Fruit fly (Drosophila melanogaster) whole organism, embryonic: ENCODE results near the gene Fbxl4.

Experiments used
- CG1024 ChIP-seq: fragments of 200-800 bp; sonication (Bioruptor generic); IDR thresholded peaks from 2 replicates; pipeline ENCODE4 v1.3.6; 2022; ENCODE audit warnings: missing biosample characterization, missing genetic modification characterization
- CG10366 ChIP-seq: fragments of 200-800 bp; sonication (Bioruptor generic); IDR thresholded peaks from 2 replicates; pipeline ENCODE4 v1.3.6; 2022; ENCODE audit warnings: missing biosample characterization, missing genetic modification characterization
- CG10979 ChIP-seq: fragments of 200-800 bp; sonication (Bioruptor generic); optimal IDR thresholded peaks from 2 replicates; lab custom pipeline; 2018; ENCODE audit warnings: missing biosample characterization, mild to moderate bottlenecking, missing genetic modification characterization, moderate library complexity
- CG13775 ChIP-seq: fragments of 200-800 bp; sonication (Bioruptor generic); optimal IDR thresholded peaks from 3 replicates; lab custom pipeline; 2017; ENCODE audit warnings: missing biosample characterization, mild to moderate bottlenecking, missing genetic modification characterization
- CG16813 ChIP-seq: fragments of 200-800 bp; sonication (Bioruptor generic); IDR thresholded peaks from 3 replicates; pipeline ENCODE4 v1.3.6; 2022; ENCODE audit warnings: missing biosample characterization, missing genetic modification characterization; ENCODE audit not compliant: partially characterized antibody
- CG17829 ChIP-seq: fragments of 200-800 bp; optimal IDR thresholded peaks from 2 replicates; lab custom pipeline; 2019; ENCODE audit warnings: missing biosample characterization, mild to moderate bottlenecking, missing genetic modification characterization, moderate library complexity
- CG18262 ChIP-seq: fragments of 200-800 bp; optimal IDR thresholded peaks from 3 replicates; lab custom pipeline; 2019; ENCODE audit warnings: missing biosample characterization, mild to moderate bottlenecking, missing genetic modification characterization, moderate library complexity
- CG2202 ChIP-seq: fragments of 200-800 bp; sonication (Bioruptor generic); optimal IDR thresholded peaks from 2 replicates; lab custom pipeline; 2018; ENCODE audit warnings: missing biosample characterization, mild to moderate bottlenecking, missing genetic modification characterization
- CG2712 ChIP-seq: fragments of 200-800 bp; optimal IDR thresholded peaks from 3 replicates; lab custom pipeline; 2019; ENCODE audit warnings: missing biosample characterization, mild to moderate bottlenecking, missing genetic modification characterization, moderate library complexity
- CG33557 ChIP-seq: fragments of 200-800 bp; sonication (Bioruptor generic); optimal IDR thresholded peaks from 2 replicates; lab custom pipeline; 2019; ENCODE audit warnings: missing biosample characterization, mild to moderate bottlenecking, missing genetic modification characterization, moderate library complexity
- CG4360 ChIP-seq: fragments of 200-800 bp; sonication (Bioruptor generic); IDR thresholded peaks from 2 replicates; pipeline ENCODE4 v1.3.6; 2022; ENCODE audit warnings: missing biosample characterization, missing genetic modification characterization
- CG4424 ChIP-seq: fragments of 200-800 bp; sonication (Bioruptor generic); optimal IDR thresholded peaks from 3 replicates; lab custom pipeline; 2016; ENCODE audit warnings: missing biosample characterization, missing genetic modification characterization
- CG4617 ChIP-seq: fragments of 200-800 bp; sonication (Bioruptor generic); optimal IDR thresholded peaks from 3 replicates; lab custom pipeline; 2016; ENCODE audit warnings: missing biosample characterization, missing genetic modification characterization, borderline replicate concordance
- CG7987 ChIP-seq: fragments of 200-800 bp; sonication (Bioruptor generic); optimal IDR thresholded peaks from 2 replicates; lab custom pipeline; 2018; ENCODE audit warnings: missing biosample characterization, mild to moderate bottlenecking, missing genetic modification characterization, moderate library complexity
- CG9437 ChIP-seq: fragments of 200-800 bp; sonication (Bioruptor generic); optimal IDR thresholded peaks from 2 replicates; lab custom pipeline; 2018; ENCODE audit warnings: missing biosample characterization, mild to moderate bottlenecking, missing genetic modification characterization
- CG9797 ChIP-seq: fragments of 200-800 bp; sonication (Bioruptor generic); optimal IDR thresholded peaks from 3 replicates; lab custom pipeline; 2018; ENCODE audit warnings: missing biosample characterization, mild to moderate bottlenecking, missing genetic modification characterization
- CG9817 ChIP-seq: fragments of 200-800 bp; sonication (Bioruptor generic); optimal IDR thresholded peaks from 2 replicates; lab custom pipeline; 2018; ENCODE audit warnings: missing biosample characterization, mild to moderate bottlenecking, missing genetic modification characterization, moderate library complexity
- CG9932 ChIP-seq: fragments of 200-800 bp; sonication (Bioruptor generic); IDR thresholded peaks from 2 replicates; pipeline ENCODE4 v1.3.6; 2022; ENCODE audit warnings: missing biosample characterization, missing genetic modification characterization
- Camta ChIP-seq: fragments of 200-800 bp; sonication (Bioruptor generic); optimal IDR thresholded peaks from 2 replicates; lab custom pipeline; 2016; ENCODE audit warnings: missing biosample characterization, missing genetic modification characterization
- Dad ChIP-seq: fragments of 200-800 bp; sonication (Bioruptor generic); optimal IDR thresholded peaks from 3 replicates; lab custom pipeline; 2016; ENCODE audit warnings: missing biosample characterization, missing genetic modification characterization
- Deaf1 ChIP-seq: fragments of 200-800 bp; optimal IDR thresholded peaks from 3 replicates; lab custom pipeline; 2019; ENCODE audit warnings: missing biosample characterization, mild to moderate bottlenecking, missing genetic modification characterization, moderate library complexity
- Dll ChIP-seq: fragments of 200-800 bp; sonication (Bioruptor generic); IDR thresholded peaks from 4 replicates; pipeline ENCODE4 v1.3.6; 2022; ENCODE audit warnings: missing biosample characterization, missing genetic modification characterization; ENCODE audit not compliant: partially characterized antibody
- Dp ChIP-seq: fragments of 200-800 bp; sonication (Bioruptor generic); optimal IDR thresholded peaks from 2 replicates; lab custom pipeline; 2018; ENCODE audit warnings: missing biosample characterization, mild to moderate bottlenecking, missing genetic modification characterization, moderate library complexity
- HHEX ChIP-seq: fragments of 200-800 bp; sonication (Bioruptor generic); optimal IDR thresholded peaks from 3 replicates; lab custom pipeline; 2017; ENCODE audit warnings: missing biosample characterization, mild to moderate bottlenecking, missing genetic modification characterization, missing genetic modification reagents
- HLH4C ChIP-seq: fragments of 200-800 bp; sonication (Bioruptor generic); IDR thresholded peaks from 3 replicates; pipeline ENCODE4 v1.3.6; 2022; ENCODE audit warnings: missing biosample characterization, missing genetic modification characterization; ENCODE audit not compliant: partially characterized antibody
- Lim3 ChIP-seq: fragments of 200-800 bp; sonication (Bioruptor generic); IDR thresholded peaks from 2 replicates; pipeline ENCODE4 v1.3.6; 2022; ENCODE audit warnings: missing biosample characterization, missing genetic modification characterization
- MESR4 ChIP-seq: fragments of 200-800 bp; sonication (Bioruptor generic); optimal IDR thresholded peaks from 2 replicates; lab custom pipeline; 2018; ENCODE audit warnings: missing biosample characterization, mild to moderate bottlenecking, missing genetic modification characterization, moderate library complexity
- Med ChIP-seq: fragments of 200-800 bp; sonication (Bioruptor generic); peaks from one replicate; lab custom pipeline; 2016; ENCODE audit warnings: missing biosample characterization, missing genetic modification characterization, mild to moderate bottlenecking, inconsistent platforms, moderate library complexity
- NK7.1 ChIP-seq: fragments of 200-800 bp; sonication (Bioruptor generic); optimal IDR thresholded peaks from 3 replicates; lab custom pipeline; 2016; ENCODE audit warnings: missing biosample characterization, missing genetic modification characterization
- Neu2 ChIP-seq: fragments of 200-800 bp; sonication (Bioruptor generic); optimal IDR thresholded peaks from 3 replicates; lab custom pipeline; 2016; ENCODE audit warnings: missing biosample characterization, missing genetic modification characterization, borderline replicate concordance
- Oli ChIP-seq: fragments of 200-800 bp; sonication (Bioruptor generic); optimal IDR thresholded peaks from 2 replicates; lab custom pipeline; 2018; ENCODE audit warnings: missing biosample characterization, mild to moderate bottlenecking, missing genetic modification characterization, moderate library complexity
- Ptx1 ChIP-seq: fragments of 200-800 bp; sonication (Bioruptor generic); IDR thresholded peaks from 2 replicates; pipeline ENCODE4 v1.3.6; 2022; ENCODE audit warnings: missing biosample characterization, missing genetic modification characterization
- Spps ChIP-seq: fragments of 200-800 bp; sonication (Bioruptor generic); optimal IDR thresholded peaks from 2 replicates; lab custom pipeline; 2018; ENCODE audit warnings: missing biosample characterization, mild to moderate bottlenecking, missing genetic modification characterization
- Vsx1 ChIP-seq: fragments of 200-800 bp; sonication (Bioruptor generic); optimal IDR thresholded peaks from 2 replicates; lab custom pipeline; 2017; ENCODE audit warnings: missing biosample characterization, mild to moderate bottlenecking, missing genetic modification characterization, missing genetic modification reagents
- bcd ChIP-seq: fragments of 200-800 bp; sonication (Bioruptor generic); optimal IDR thresholded peaks from 2 replicates; lab custom pipeline; 2017; ENCODE audit warnings: missing biosample characterization, mild to moderate bottlenecking, missing genetic modification characterization
- crol ChIP-seq: fragments of 200-800 bp; sonication (Bioruptor generic); IDR thresholded peaks from 2 replicates; pipeline ENCODE4 v1.3.6; 2022; ENCODE audit warnings: missing biosample characterization, missing genetic modification characterization
- dmrt11E ChIP-seq: fragments of 200-800 bp; sonication (Bioruptor generic); optimal IDR thresholded peaks from 3 replicates; lab custom pipeline; 2018; ENCODE audit warnings: missing biosample characterization, mild to moderate bottlenecking, missing genetic modification characterization, moderate library complexity
- dpn ChIP-seq, 2 experiments: fragments of 200-800 bp; sonication (Bioruptor generic); optimal IDR thresholded peaks; 3 replicates each; lab custom pipeline; 2016; ENCODE audit warnings: missing biosample characterization in 2 of 2, missing genetic modification characterization in 2 of 2
- eyg ChIP-seq: fragments of 200-800 bp; sonication (Bioruptor generic); optimal IDR thresholded peaks from 3 replicates; lab custom pipeline; 2016; ENCODE audit warnings: missing biosample characterization, missing genetic modification characterization
- fd102C ChIP-seq: fragments of 200-800 bp; sonication (Bioruptor generic); optimal IDR thresholded peaks from 2 replicates; lab custom pipeline; 2018; ENCODE audit warnings: missing biosample characterization, mild to moderate bottlenecking, missing genetic modification characterization, moderate library complexity
- grau ChIP-seq: fragments of 200-800 bp; optimal IDR thresholded peaks from 3 replicates; lab custom pipeline; 2019; ENCODE audit warnings: missing biosample characterization, mild to moderate bottlenecking, missing genetic modification characterization, moderate library complexity
- ind ChIP-seq: fragments of 200-800 bp; sonication (Bioruptor generic); optimal IDR thresholded peaks from 3 replicates; lab custom pipeline; 2016; ENCODE audit warnings: missing biosample characterization, missing genetic modification characterization
- jing ChIP-seq: fragments of 200-800 bp; sonication (Bioruptor generic); optimal IDR thresholded peaks from 2 replicates; lab custom pipeline; 2018; ENCODE audit warnings: missing biosample characterization, mild to moderate bottlenecking, missing genetic modification characterization
- lola ChIP-seq, 3 experiments: fragments of >200 bp in 2 of 3; fragments of 200-800 bp in 1 of 3; sonication (Bioruptor generic) in 1 of 3; optimal IDR thresholded peaks; 2 replicates each; lab custom pipeline; 2017 to 2019; ENCODE audit warnings: missing biosample characterization in 3 of 3, missing genetic modification characterization in 3 of 3, mild to moderate bottlenecking in 1 of 3, moderate library complexity in 1 of 3
- otp ChIP-seq: fragments of 200-800 bp; sonication (Bioruptor generic); IDR thresholded peaks from 3 replicates; pipeline ENCODE4, ENCODE4 v1.3.6; 2022; ENCODE audit warnings: missing biosample characterization, missing genetic modification characterization
- prd ChIP-seq, 3 experiments: fragments of >200 bp in 2 of 3; fragments of 200-800 bp in 1 of 3; sonication (Bioruptor generic) in 1 of 3; optimal IDR thresholded peaks in 2 of 3; IDR thresholded peaks in 1 of 3; 2 replicates in 2 of 3; 3 replicates in 1 of 3; pipeline versions ENCODE4 v1.3.6 to Lab custom; 2017 to 2022; ENCODE audit warnings: missing biosample characterization in 1 of 3, missing genetic modification characterization in 1 of 3
- rib ChIP-seq: fragments of 200-800 bp; sonication (Bioruptor generic); IDR thresholded peaks from 2 replicates; pipeline ENCODE4 v1.3.6; 2022; ENCODE audit warnings: missing biosample characterization, missing genetic modification characterization
- row ChIP-seq: fragments of 200-800 bp; sonication (Bioruptor generic); IDR thresholded peaks from 3 replicates; pipeline ENCODE4 v1.3.6; 2022; ENCODE audit warnings: missing biosample characterization, missing genetic modification characterization
- sens-2 ChIP-seq: fragments of 200-800 bp; sonication (Bioruptor generic); IDR thresholded peaks from 2 replicates; pipeline ENCODE4 v1.3.6; 2022; ENCODE audit warnings: missing biosample characterization, missing genetic modification characterization

The Fbxl4 gene

dm6 chrX:14233843-14234337, 3.8 kb downstream of the Fbxl4 start, which contains the start of gene CG42271 (continued):
- TF ChIP-seq dpn (GFP tag; optimal IDR thresholded peaks at IDR 0.05; lab: Kevin White, UChicago) (peak in 1 of 2 experiments; percentile 4), CG9817 (tag; lab: Kevin White, UChicago) (peak; percentile 57), dmrt11E (peak; percentile 53), Med (GFP tag; lab: Kevin White, UChicago) (peak; percentile 60), Deaf1 (tag; lab: Kevin White, UChicago) (peak; percentile 14), Lim3 (GFP tag; lab: Robert Waterston, UW) (no peak), Spps (tag; lab: Kevin White, UChicago) (peak; percentile 13), Oli (tag; lab: Kevin White, UChicago) (peak; percentile 7), CG17829 (peak; percentile 44), Dad (GFP tag; lab: Kevin White, UChicago) (no peak), CG7987 (GFP tag; lab: Kevin White, UChicago) (no peak), lola (GFP tag; optimal IDR thresholded peaks at IDR 0.05; lab: Kevin White, UChicago) (peak in 1 of 3 experiments; percentile 48), CG9932 (GFP tag; lab: Robert Waterston, UW) (peak; percentile 59), prd (optimal IDR thresholded peaks at IDR 0.05; lab: Kevin White, UChicago) (no peak), prd (GFP tag; IDR thresholded peaks at IDR 0.05; lab: Robert Waterston, UW) (peak; percentile 65; the same call in 2 of the 3 replicates), Neu2 (GFP tag; lab: Kevin White, UChicago) (no peak), NK7.1 (GFP tag; lab: Kevin White, UChicago) (no peak), CG16813 (GFP tag; lab: Robert Waterston, UW) (peak; percentile 95), CG10366 (GFP tag; lab: Robert Waterston, UW) (no peak), Vsx1 (GFP tag; lab: Kevin White, UChicago) (peak; percentile 36), eyg (no peak), CG13775 (GFP tag; lab: Kevin White, UChicago) (peak; percentile 69), Ptx1 (GFP tag; lab: Robert Waterston, UW) (peak; percentile 30; the same call in 1 of the 2 replicates), CG10979 (peak; percentile 5), CG4360 (peak; percentile 86), row (peak; percentile 92), CG9437 (GFP tag; lab: Kevin White, UChicago) (peak; percentile 38), CG2202 (no peak), Dp (peak; percentile 9), CG9797 (GFP tag; lab: Kevin White, UChicago) (peak; percentile 8), HLH4C (GFP tag; lab: Robert Waterston, UW) (peak; percentile 91), jing (GFP tag; lab: Kevin White, UChicago) (no peak), crol (GFP tag; lab: Robert Waterston, UW) (no peak), CG2712 (tag; lab: Kevin White, UChicago) (peak; percentile 63), HHEX (GFP tag; lab: Kevin White, UChicago) (peak; percentile 8), otp (GFP tag; lab: Robert Waterston, UW) (0 out of 3 replicates have a peak, but pooled peaks have one; percentile 7), CG4617 (GFP tag; lab: Kevin White, UChicago) (peak; percentile 50), rib (GFP tag; lab: Robert Waterston, UW) (no peak), bcd (GFP tag; lab: Kevin White, UChicago) (peak; percentile 9), CG33557 (GFP tag; lab: Kevin White, UChicago) (peak; percentile 25), fd102C (GFP tag; lab: Kevin White, UChicago) (no peak), ind (GFP tag; lab: Kevin White, UChicago) (peak; percentile 44), Dll (GFP tag; lab: Robert Waterston, UW) (peak; percentile 97), Camta (no peak), CG4424 (GFP tag; lab: Kevin White, UChicago) (peak; percentile 28), sens-2 (GFP tag; lab: Robert Waterston, UW) (no peak), CG1024 (GFP tag; lab: Robert Waterston, UW) (no peak), CG18262 (tag; lab: Kevin White, UChicago) (peak; percentile 53), grau (tag; lab: Kevin White, UChicago) (peak; percentile 63), MESR4 (peak; percentile 91)
